Worm (Caenorhabditis elegans) whole organism, L2 larva: Measurements from ENCODE around the gene ceh-7.

Source experiments
- C34F6.9 ChIP-seq: fragments of 150-350 bp; optimal IDR thresholded peaks from 2 replicates; lab custom pipeline; 2014; ENCODE audit warnings: missing biosample characterization, missing genetic modification characterization
- F13H6.1 ChIP-seq: sonication (generic microtip); optimal IDR thresholded peaks from 2 replicates; lab custom pipeline; 2016; ENCODE audit warnings: missing genetic modification characterization, missing compliant biosample characterization
- R02D3.7 ChIP-seq: fragments of 150-350 bp; optimal IDR thresholded peaks from 2 replicates; lab custom pipeline; 2014; ENCODE audit warnings: missing biosample characterization, missing genetic modification characterization
- Y55F3AM.14 ChIP-seq: fragments of 200-800 bp; sonication (Bioruptor generic); optimal IDR thresholded peaks from 2 replicates; lab custom pipeline; 2018; ENCODE audit warnings: mild to moderate bottlenecking, missing genetic modification characterization, missing compliant biosample characterization
- aly-2 ChIP-seq: fragments of 150-350 bp; optimal IDR thresholded peaks from 2 replicates; lab custom pipeline; 2014; ENCODE audit warnings: missing biosample characterization, missing genetic modification characterization
- ama-1 ChIP-seq: fragments of 150-350 bp; optimal IDR thresholded peaks from 2 replicates; lab custom pipeline; 2018; ENCODE audit warnings: inconsistent platforms
- blmp-1 ChIP-seq: sonication (generic microtip); optimal IDR thresholded peaks from 2 replicates; lab custom pipeline; 2017; ENCODE audit warnings: missing genetic modification characterization, mild to moderate bottlenecking, missing compliant biosample characterization, antibody characterized with exemption, moderate library complexity; ENCODE audit not compliant: insufficient read depth
- ceh-16 ChIP-seq: fragments of 150-350 bp; optimal IDR thresholded peaks from 2 replicates; lab custom pipeline; 2014; ENCODE audit warnings: missing biosample characterization, missing genetic modification characterization
- crh-2 ChIP-seq: sonication (generic microtip); optimal IDR thresholded peaks from 2 replicates; lab custom pipeline; 2017; ENCODE audit warnings: missing biosample characterization, missing genetic modification characterization
- fos-1 ChIP-seq: fragments of 150-350 bp; optimal IDR thresholded peaks from 2 replicates; lab custom pipeline; 2014; ENCODE audit warnings: missing biosample characterization, missing genetic modification characterization
- gmeb-1 ChIP-seq: fragments of 150-350 bp; optimal IDR thresholded peaks from 2 replicates; lab custom pipeline; 2014; ENCODE audit warnings: missing biosample characterization, missing genetic modification characterization
- lin-39 ChIP-seq: fragments of 150-350 bp; optimal IDR thresholded peaks from 2 replicates; lab custom pipeline; 2014; ENCODE audit warnings: missing biosample characterization, missing genetic modification reagents, missing genetic modification characterization
- lsy-2 ChIP-seq, 2 experiments: fragments of 150-350 bp in 1 of 2; sonication (generic microtip) in 1 of 2; optimal IDR thresholded peaks; 2 replicates each; lab custom pipeline; 2014 to 2017; ENCODE audit warnings: missing biosample characterization in 2 of 2, missing genetic modification characterization in 2 of 2
- mab-5 ChIP-seq: fragments of 150-350 bp; optimal IDR thresholded peaks from 2 replicates; lab custom pipeline; 2014; ENCODE audit warnings: missing biosample characterization, missing genetic modification characterization
- mdl-1 ChIP-seq, 2 experiments: fragments of 150-350 bp in 1 of 2; sonication (generic microtip) in 1 of 2; optimal IDR thresholded peaks; 2 replicates each; lab custom pipeline; 2017; ENCODE audit warnings: missing biosample characterization in 2 of 2, missing genetic modification characterization in 2 of 2
- nhr-11 ChIP-seq: fragments of 150-350 bp; optimal IDR thresholded peaks from 2 replicates; lab custom pipeline; 2014; ENCODE audit warnings: missing biosample characterization, missing genetic modification characterization
- nhr-21 ChIP-seq: fragments of 150-350 bp; optimal IDR thresholded peaks from 2 replicates; lab custom pipeline; 2014; ENCODE audit warnings: missing biosample characterization, missing genetic modification characterization
- nhr-237 ChIP-seq: fragments of 150-350 bp; optimal IDR thresholded peaks from 2 replicates; lab custom pipeline; 2014; ENCODE audit warnings: missing biosample characterization, missing genetic modification characterization
- nhr-25 ChIP-seq: fragments of 150-350 bp; sonication (generic microtip); optimal IDR thresholded peaks from 3 replicates; lab custom pipeline; 2014; ENCODE audit warnings: missing biosample characterization, missing genetic modification characterization
- nhr-77 ChIP-seq: fragments of 150-350 bp; optimal IDR thresholded peaks from 2 replicates; lab custom pipeline; 2014; ENCODE audit warnings: missing biosample characterization, missing genetic modification characterization
- peb-1 ChIP-seq: fragments of 150-350 bp; optimal IDR thresholded peaks from 2 replicates; lab custom pipeline; 2014; ENCODE audit warnings: missing biosample characterization, missing genetic modification characterization
- sma-3 ChIP-seq: sonication (generic microtip); optimal IDR thresholded peaks from 2 replicates; lab custom pipeline; 2016; ENCODE audit warnings: missing genetic modification reagents, missing genetic modification characterization, missing compliant biosample characterization
- sma-9 ChIP-seq, 2 experiments: fragments of 150-350 bp in 1 of 2; sonication (generic microtip) in 1 of 2; optimal IDR thresholded peaks; 2 replicates each; lab custom pipeline; 2014 to 2016; ENCODE audit warnings: missing genetic modification characterization in 2 of 2, mild to moderate bottlenecking in 1 of 2, missing biosample characterization in 1 of 2, missing compliant biosample characterization in 1 of 2, missing genetic modification reagents in 1 of 2, moderate library complexity in 1 of 2
- snpc-4 ChIP-seq: fragments of 150-350 bp; optimal IDR thresholded peaks from 2 replicates; lab custom pipeline; 2014; ENCODE audit warnings: missing biosample characterization, missing genetic modification characterization
- unc-39 ChIP-seq: fragments of 150-350 bp; optimal IDR thresholded peaks from 2 replicates; lab custom pipeline; 2014; ENCODE audit warnings: missing biosample characterization, missing genetic modification characterization
- zag-1 ChIP-seq: fragments of 150-350 bp; optimal IDR thresholded peaks from 2 replicates; lab custom pipeline; 2014; ENCODE audit warnings: missing biosample characterization, missing genetic modification characterization
- ztf-11 ChIP-seq: sonication (generic microtip); optimal IDR thresholded peaks from 2 replicates; lab custom pipeline; 2017; ENCODE audit warnings: missing biosample characterization, missing genetic modification characterization
- ztf-4 ChIP-seq: fragments of 150-350 bp; optimal IDR thresholded peaks from 2 replicates; lab custom pipeline; 2014; ENCODE audit warnings: missing biosample characterization, missing genetic modification characterization

The ceh-7 gene

ce11 chrII:8732339-8733100, 28.9 kb upstream of the ceh-7 start, which contains the start of gene rol-6:
Gene rol-6, plus strand, starts transcription at chrII:8733050.
- TF ChIP-seq F13H6.1 (tag; lab: Kevin White, UChicago) (no peak), nhr-21 (tag; lab: Kevin White, UChicago) (peak; percentile 10), nhr-11 (tag; lab: Kevin White, UChicago) (no peak), Y55F3AM.14 (no peak)

- TF ChIP-seq nhr-21 (tag; lab: Kevin White, UChicago) (peak; percentile 65), mab-5 (tag; lab: Kevin White, UChicago) (no peak)
Observed at ce11 chrII:8731736-8732229, 28.2 kb upstream of the ceh-7 start.

- TF ChIP-seq lin-39 (no peak), zag-1 (tag; lab: Kevin White, UChicago) (no peak), nhr-25 (tag; lab: Kevin White, UChicago) (no peak), ama-1 (no peak), ztf-11 (tag; lab: Kevin White, UChicago) (no peak), nhr-21 (tag; lab: Kevin White, UChicago) (peak; percentile 65)
Observed at ce11 chrII:8730960-8731693, 27.5 kb upstream of the ceh-7 start.

ce11 chrII:8730281-8730680, 26.7 kb upstream of the ceh-7 start:
- TF ChIP-seq unc-39 (tag; lab: Kevin White, UChicago) = no peak
- TF ChIP-seq fos-1 (tag; lab: Kevin White, UChicago) = peak; percentile 17
- TF ChIP-seq blmp-1 (tag; lab: Kevin White, UChicago) = peak; percentile 88
- TF ChIP-seq sma-9 (GFP tag; optimal IDR thresholded peaks at IDR 0.05; lab: Kevin White, UChicago) = peak; percentile 28
- TF ChIP-seq sma-9 (tag; optimal IDR thresholded peaks at IDR 0.05; lab: Kevin White, UChicago) = no peak
- peak; percentile 7 for TF ChIP-seq C34F6.9 (tag; lab: Kevin White, UChicago)
- TF ChIP-seq crh-2 (tag; lab: Kevin White, UChicago) = no peak
- peak; percentile 19 for TF ChIP-seq nhr-21 (tag; lab: Kevin White, UChicago)
- no peak for TF ChIP-seq snpc-4 (tag; lab: Kevin White, UChicago)
- TF ChIP-seq ceh-16 (tag; lab: Kevin White, UChicago) = no peak

- TF ChIP-seq lsy-2 (tag; optimal IDR thresholded peaks at IDR 0.05; lab: Kevin White, UChicago) (no peak), peb-1 (no peak), ztf-4 (tag; lab: Kevin White, UChicago) (no peak), lin-39 (no peak), aly-2 (tag; lab: Kevin White, UChicago) (no peak), ztf-11 (tag; lab: Kevin White, UChicago) (no peak), sma-9 (GFP tag; optimal IDR thresholded peaks at IDR 0.05; lab: Kevin White, UChicago) (no peak), sma-9 (tag; optimal IDR thresholded peaks at IDR 0.05; lab: Kevin White, UChicago) (no peak), mdl-1 (tag; optimal IDR thresholded peaks at IDR 0.05; lab: Kevin White, UChicago) (no peak), nhr-77 (tag; lab: Kevin White, UChicago) (no peak), gmeb-1 (tag; lab: Kevin White, UChicago) (no peak), nhr-237 (tag; lab: Kevin White, UChicago) (no peak), unc-39 (tag; lab: Kevin White, UChicago) (no peak), nhr-11 (tag; lab: Kevin White, UChicago) (no peak), sma-3 (GFP tag; lab: Kevin White, UChicago) (no peak), R02D3.7 (tag; lab: Kevin White, UChicago) (no peak), blmp-1 (tag; lab: Kevin White, UChicago) (no peak)
Observed at ce11 chrII:8726700-8727099, 23.1 kb upstream of the ceh-7 start, which contains the start of gene T01B7.9. Gene T01B7.9, minus strand, starts transcription at chrII:8726800.
